Fruit fly (Drosophila melanogaster): ENCODE data around the gene CG11841.
A peak's percentile ranks its signal among the peaks of the same experiment; 100 is the strongest.

CG11841 gene

DNA sequence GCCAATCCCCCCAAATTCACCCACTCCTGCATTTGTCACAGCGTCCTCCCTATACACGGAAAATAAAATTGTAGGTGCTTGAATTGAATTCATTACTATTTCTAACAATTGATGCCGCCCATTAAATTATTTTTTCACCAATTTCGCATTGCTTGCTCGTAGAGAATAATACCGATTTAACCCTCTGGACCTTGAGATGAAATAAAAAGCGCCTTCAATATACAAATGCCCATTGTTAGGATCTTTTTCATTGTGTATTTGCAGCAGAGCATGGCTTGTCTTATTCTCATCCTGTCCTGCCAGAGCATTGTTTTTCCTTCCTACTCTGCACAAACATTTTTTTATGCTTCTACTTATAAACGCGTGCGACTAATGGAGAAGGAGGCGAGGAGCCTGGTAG, 40.8 kb downstream of the CG11841 start:
- TF ChIP-seq bsh (GFP tag; optimal IDR thresholded peaks at IDR 0.05) (peak in 1 of 2 experiments; percentile 12), salm (tag; optimal IDR thresholded peaks at IDR 0.05) (no peak), CG18599 (GFP tag; optimal IDR thresholded peaks at IDR 0.05) (peak; percentile 51), lbe (GFP tag; optimal IDR thresholded peaks at IDR 0.05) (no peak), sens (GFP tag) (peak; percentile 29), Optix (GFP tag; IDR thresholded peaks at IDR 0.05) (0 out of 3 replicates have a peak, but pooled peaks have one; percentile 17), Ravus (GFP tag; IDR thresholded peaks at IDR 0.05) (no peak), lab (GFP tag; optimal IDR thresholded peaks at IDR 0.05) (peak; percentile 9), CG15514 (GFP tag; optimal IDR thresholded peaks at IDR 0.05) (no peak), Med (GFP tag) (peak; percentile 15)

DNA sequence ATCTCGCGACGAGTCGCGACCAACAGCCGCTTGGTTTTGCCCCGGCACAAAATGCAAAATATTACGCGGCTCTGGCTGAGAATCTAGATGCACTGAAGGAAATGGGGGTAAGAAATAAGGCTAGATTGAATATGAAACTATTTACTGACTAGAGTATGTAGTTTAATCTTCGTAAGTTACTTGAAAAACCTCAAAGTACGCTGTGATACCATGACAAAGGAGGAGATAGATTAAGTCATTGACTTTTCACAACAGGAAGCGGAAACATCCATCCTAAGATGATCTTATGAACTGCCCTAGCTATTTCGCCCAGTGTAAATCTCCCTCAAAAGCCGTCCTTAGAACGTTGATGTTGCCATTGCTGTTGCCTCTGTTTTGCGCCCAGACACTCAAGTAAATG, 43.3 kb downstream of the CG11841 start:
- TF ChIP-seq danr (GFP tag; IDR thresholded peaks at IDR 0.05) (no peak), Drgx (GFP tag; IDR thresholded peaks at IDR 0.05) (peak; percentile 60; the same call in 1 of the 2 replicates), jigr1 (GFP tag; IDR thresholded peaks at IDR 0.05) (no peak), en (GFP tag; optimal IDR thresholded peaks at IDR 0.05) (no peak), TFAM (GFP tag; optimal IDR thresholded peaks at IDR 0.05) (no peak), CG17568 (GFP tag; optimal IDR thresholded peaks at IDR 0.05) (no peak), CG11696 (GFP tag; IDR thresholded peaks at IDR 0.05) (no peak), bsh (GFP tag; optimal IDR thresholded peaks at IDR 0.05) (peak in 1 of 2 experiments; percentile 45), zf30C (GFP tag; optimal IDR thresholded peaks at IDR 0.05) (peak; percentile 11), ac (GFP tag; optimal IDR thresholded peaks at IDR 0.05) (no peak), ftz-f1 (GFP tag; optimal IDR thresholded peaks at IDR 0.05) (no peak), CG33557 (GFP tag; optimal IDR thresholded peaks at IDR 0.05) (no peak), Hmr (GFP tag; optimal IDR thresholded peaks at IDR 0.05) (peak; percentile 29), CG4424 (GFP tag; optimal IDR thresholded peaks at IDR 0.05) (no peak), Oli (tag; optimal IDR thresholded peaks at IDR 0.05) (peak; percentile 18), ap (GFP tag; IDR thresholded peaks at IDR 0.05) (no peak), CG7372 (GFP tag; IDR thresholded peaks at IDR 0.05) (no peak), CG42726 (GFP tag; IDR thresholded peaks at IDR 0.05; ENCODE audit: partially characterized antibody) (no peak), nom (GFP tag; optimal IDR thresholded peaks at IDR 0.05) (peak; percentile 17), CG13624 (GFP tag; optimal IDR thresholded peaks at IDR 0.05) (no peak), CG11456 (GFP tag; IDR thresholded peaks at IDR 0.05) (0 out of 3 replicates have a peak, but pooled peaks have one; percentile 45), Hand (GFP tag; optimal IDR thresholded peaks at IDR 0.05) (peak; percentile 27), Hr51 (GFP tag; optimal IDR thresholded peaks at IDR 0.05) (peak in 1 of 2 experiments; percentile 10), otp (GFP tag; IDR thresholded peaks at IDR 0.05) (peak; percentile 30; the same call in 1 of the 3 replicates), Ptx1 (GFP tag; IDR thresholded peaks at IDR 0.05) (0 out of 2 replicates have a peak, but pooled peaks have one; percentile 19), MBD-R2 (GFP tag; IDR thresholded peaks at IDR 0.05) (no peak), row (GFP tag; IDR thresholded peaks at IDR 0.05) (peak; percentile 45; the same call in 1 of the 3 replicates), z (GFP tag; IDR thresholded peaks at IDR 0.05) (no peak), crol (GFP tag; IDR thresholded peaks at IDR 0.05) (no peak), Dbx (GFP tag; IDR thresholded peaks at IDR 0.05) (no peak), CG1024 (GFP tag; IDR thresholded peaks at IDR 0.05) (no peak), sr (GFP tag; IDR thresholded peaks at IDR 0.05) (no peak), CG9817 (tag; optimal IDR thresholded peaks at IDR 0.05) (no peak), stc (GFP tag; IDR thresholded peaks at IDR 0.05) (0 out of 2 replicates have a peak, but pooled peaks have one; percentile 17), Med (GFP tag) (peak; percentile 70), CG11560 (tag; IDR thresholded peaks at IDR 0.05) (no peak), Atf6 (GFP tag; IDR thresholded peaks at IDR 0.05) (0 out of 2 replicates have a peak, but pooled peaks have one; percentile 7), CG3163 (GFP tag; optimal IDR thresholded peaks at IDR 0.05) (no peak), CG1603 (tag; optimal IDR thresholded peaks at IDR 0.05) (no peak), Gsc (GFP tag; IDR thresholded peaks at IDR 0.05) (no peak), Nf-YC (tag; optimal IDR thresholded peaks at IDR 0.05) (no peak), mld (GFP tag; IDR thresholded peaks at IDR 0.05; ENCODE audit: partially characterized antibody) (no peak)
